Fruit fly (Drosophila melanogaster) whole organism, prepupa: ENCODE results near the gene Pebp1.
A peak's percentile ranks its signal among the peaks of the same experiment; 100 is the strongest.

Source experiments
- Blimp-1 ChIP-seq: fragments of 200-800 bp; sonication (Bioruptor generic); optimal IDR thresholded peaks from 3 replicates; lab custom pipeline; 2017; ENCODE audit warnings: missing biosample characterization, missing genetic modification characterization, mild to moderate bottlenecking, moderate library complexity, missing genetic modification reagents
- CG10631 ChIP-seq: fragments of 200-800 bp; sonication (Bioruptor generic); optimal IDR thresholded peaks from 2 replicates; lab custom pipeline; 2016; ENCODE audit warnings: missing biosample characterization, missing genetic modification characterization
- CG10669 ChIP-seq: fragments of 200-800 bp; sonication (Bioruptor generic); optimal IDR thresholded peaks from 3 replicates; lab custom pipeline; 2018; ENCODE audit warnings: missing biosample characterization, mild to moderate bottlenecking, missing genetic modification characterization, moderate library complexity
- CG11294 ChIP-seq: fragments of 200-800 bp; sonication (Bioruptor generic); IDR thresholded peaks from 2 replicates; pipeline ENCODE4 v1.3.6; 2022; ENCODE audit warnings: missing biosample characterization, missing genetic modification characterization
- CG11762 ChIP-seq: fragments of 200-800 bp; sonication (Bioruptor generic); optimal IDR thresholded peaks from 3 replicates; lab custom pipeline; 2016; ENCODE audit warnings: missing biosample characterization, missing genetic modification characterization; ENCODE audit not compliant: insufficient read depth
- CG11902 ChIP-seq: fragments of 200-800 bp; sonication (Bioruptor generic); optimal IDR thresholded peaks from 3 replicates; lab custom pipeline; 2016; ENCODE audit warnings: missing biosample characterization, missing genetic modification characterization
- CG15336 ChIP-seq: fragments of 200-800 bp; sonication (Bioruptor generic); IDR thresholded peaks from 2 replicates; pipeline ENCODE4 v1.3.6; 2022; ENCODE audit warnings: missing biosample characterization, missing genetic modification characterization
- CG1621 ChIP-seq: fragments of 200-800 bp; sonication (Bioruptor generic); optimal IDR thresholded peaks from 3 replicates; lab custom pipeline; 2018; ENCODE audit warnings: missing biosample characterization, mild to moderate bottlenecking, missing genetic modification characterization
- CG31627 ChIP-seq: fragments of 200-800 bp; sonication (Bioruptor generic); optimal IDR thresholded peaks from 3 replicates; lab custom pipeline; 2016; ENCODE audit warnings: missing biosample characterization, missing genetic modification characterization
- CG3919 ChIP-seq: fragments of 200-800 bp; sonication (Bioruptor generic); optimal IDR thresholded peaks from 3 replicates; lab custom pipeline; 2016; ENCODE audit warnings: missing biosample characterization, missing genetic modification characterization
- CG4318 ChIP-seq: fragments of 200-800 bp; sonication (Bioruptor generic); optimal IDR thresholded peaks from 3 replicates; lab custom pipeline; 2017; ENCODE audit warnings: missing biosample characterization, mild to moderate bottlenecking, missing genetic modification characterization
- CG6163 ChIP-seq: fragments of 200-800 bp; sonication (Bioruptor generic); IDR thresholded peaks from 3 replicates; pipeline ENCODE4 v1.3.6; 2022; ENCODE audit warnings: missing biosample characterization, missing genetic modification characterization
- CG6276 ChIP-seq: fragments of 200-800 bp; sonication (Bioruptor generic); optimal IDR thresholded peaks from 2 replicates; lab custom pipeline; 2017; ENCODE audit warnings: missing biosample characterization, mild to moderate bottlenecking, missing genetic modification characterization
- CG6792 ChIP-seq: fragments of 200-800 bp; sonication (Bioruptor generic); optimal IDR thresholded peaks from 3 replicates; lab custom pipeline; 2016; ENCODE audit warnings: missing biosample characterization, missing genetic modification characterization
- CG6808 ChIP-seq: fragments of 200-800 bp; sonication (Bioruptor generic); optimal IDR thresholded peaks from 3 replicates; lab custom pipeline; 2017; ENCODE audit warnings: missing biosample characterization, missing genetic modification characterization, mild to moderate bottlenecking, moderate library complexity, missing genetic modification reagents
- CG6854 ChIP-seq: fragments of 200-800 bp; sonication (Bioruptor generic); optimal IDR thresholded peaks from 2 replicates; lab custom pipeline; 2017; ENCODE audit warnings: missing biosample characterization, mild to moderate bottlenecking, missing genetic modification characterization
- CG7368 ChIP-seq: fragments of 200-800 bp; sonication (Bioruptor generic); optimal IDR thresholded peaks from 3 replicates; lab custom pipeline; 2016; ENCODE audit warnings: missing biosample characterization, missing genetic modification characterization
- CG8319 ChIP-seq: fragments of 200-800 bp; sonication (Bioruptor generic); optimal IDR thresholded peaks from 3 replicates; lab custom pipeline; 2016; ENCODE audit warnings: missing biosample characterization, missing genetic modification characterization
- Eip93F ChIP-seq: fragments of 200-800 bp; sonication (Bioruptor generic); optimal IDR thresholded peaks from 2 replicates; lab custom pipeline; 2016; ENCODE audit warnings: missing biosample characterization, mild to moderate bottlenecking, missing genetic modification characterization
- Ets21C ChIP-seq: fragments of 200-800 bp; sonication (Bioruptor generic); optimal IDR thresholded peaks from 3 replicates; lab custom pipeline; 2016; ENCODE audit warnings: missing biosample characterization, missing genetic modification characterization
- Ets96B ChIP-seq: fragments of 200-800 bp; optimal IDR thresholded peaks from 2 replicates; lab custom pipeline; 2019; ENCODE audit warnings: missing biosample characterization, mild to moderate bottlenecking, missing genetic modification characterization, moderate library complexity
- Hr39 ChIP-seq: fragments of 200-800 bp; sonication (Bioruptor generic); optimal IDR thresholded peaks from 2 replicates; lab custom pipeline; 2016; ENCODE audit warnings: missing biosample characterization, missing genetic modification characterization
- Met ChIP-seq: fragments of 200-800 bp; sonication (Bioruptor generic); optimal IDR thresholded peaks from 3 replicates; lab custom pipeline; 2016; ENCODE audit warnings: missing biosample characterization, missing genetic modification characterization
- OdsH ChIP-seq: fragments of 200-800 bp; sonication (Bioruptor generic); optimal IDR thresholded peaks from 3 replicates; lab custom pipeline; 2016; ENCODE audit warnings: missing biosample characterization, missing genetic modification characterization
- Sox102F ChIP-seq: fragments of 200-800 bp; sonication (Bioruptor generic); optimal IDR thresholded peaks from 2 replicates; lab custom pipeline; 2016; ENCODE audit warnings: missing biosample characterization, mild to moderate bottlenecking, missing genetic modification characterization
- Sox14 ChIP-seq: fragments of 200-800 bp; sonication (Bioruptor generic); optimal IDR thresholded peaks from 3 replicates; lab custom pipeline; 2016; ENCODE audit warnings: missing biosample characterization, missing genetic modification characterization
- achi ChIP-seq: fragments of 200-800 bp; sonication (Bioruptor generic); optimal IDR thresholded peaks from 3 replicates; lab custom pipeline; 2016; ENCODE audit warnings: missing biosample characterization, missing genetic modification characterization
- acj6 ChIP-seq: fragments of 200-800 bp; sonication (Bioruptor generic); optimal IDR thresholded peaks from 3 replicates; lab custom pipeline; 2016; ENCODE audit warnings: missing biosample characterization, missing genetic modification characterization
- cyc ChIP-seq: fragments of 200-800 bp; sonication (Bioruptor generic); optimal IDR thresholded peaks from 3 replicates; lab custom pipeline; 2016; ENCODE audit warnings: missing biosample characterization, missing genetic modification characterization
- dsx ChIP-seq: fragments of 200-800 bp; optimal IDR thresholded peaks from 3 replicates; lab custom pipeline; 2019; ENCODE audit warnings: missing biosample characterization, mild to moderate bottlenecking, missing genetic modification characterization, moderate library complexity; ENCODE audit not compliant: poor library complexity, severe bottlenecking
- esn ChIP-seq: fragments of 200-800 bp; sonication (Bioruptor generic); optimal IDR thresholded peaks from 2 replicates; lab custom pipeline; 2016; ENCODE audit warnings: missing biosample characterization, mild to moderate bottlenecking, missing genetic modification characterization, moderate library complexity
- fd59A ChIP-seq: fragments of 200-800 bp; sonication (Bioruptor generic); optimal IDR thresholded peaks from 2 replicates; lab custom pipeline; 2017; ENCODE audit warnings: missing biosample characterization, mild to moderate bottlenecking, missing genetic modification characterization, missing genetic modification reagents
- fd85E ChIP-seq: fragments of 200-800 bp; sonication (Bioruptor generic); optimal IDR thresholded peaks from 3 replicates; lab custom pipeline; 2016; ENCODE audit warnings: missing biosample characterization, missing genetic modification characterization
- lz ChIP-seq: fragments of 200-800 bp; sonication (Bioruptor generic); optimal IDR thresholded peaks from 3 replicates; lab custom pipeline; 2016; ENCODE audit warnings: missing biosample characterization, missing genetic modification characterization
- pdm3 ChIP-seq: fragments of 200-800 bp; sonication (Bioruptor generic); optimal IDR thresholded peaks from 3 replicates; lab custom pipeline; 2016; ENCODE audit warnings: missing biosample characterization, missing genetic modification characterization
- salr ChIP-seq, 2 experiments: fragments of 200-800 bp; sonication (Bioruptor generic); optimal IDR thresholded peaks; 3 replicates each; lab custom pipeline; 2016 to 2018; ENCODE audit warnings: missing biosample characterization in 2 of 2, missing genetic modification characterization in 2 of 2, mild to moderate bottlenecking in 1 of 2
- spab ChIP-seq: fragments of 200-800 bp; sonication (Bioruptor generic); optimal IDR thresholded peaks from 2 replicates; lab custom pipeline; 2017; ENCODE audit warnings: missing biosample characterization, mild to moderate bottlenecking, missing genetic modification characterization, missing genetic modification reagents
- ss ChIP-seq, 2 experiments: fragments of 200-800 bp; sonication (Bioruptor generic); optimal IDR thresholded peaks; 2 replicates in 1 of 2; 3 replicates in 1 of 2; lab custom pipeline; 2017 to 2018; ENCODE audit warnings: mild to moderate bottlenecking in 2 of 2, missing biosample characterization in 2 of 2, missing genetic modification characterization in 2 of 2, moderate library complexity in 1 of 2
- topi ChIP-seq: fragments of 200-800 bp; sonication (Bioruptor generic); optimal IDR thresholded peaks from 3 replicates; lab custom pipeline; 2016; ENCODE audit warnings: missing biosample characterization, missing genetic modification characterization
- vri ChIP-seq: fragments of 200-800 bp; sonication (Bioruptor generic); optimal IDR thresholded peaks from 3 replicates; lab custom pipeline; 2016; ENCODE audit warnings: missing biosample characterization, mild to moderate bottlenecking, missing genetic modification characterization

Gene Pebp1

DNA sequence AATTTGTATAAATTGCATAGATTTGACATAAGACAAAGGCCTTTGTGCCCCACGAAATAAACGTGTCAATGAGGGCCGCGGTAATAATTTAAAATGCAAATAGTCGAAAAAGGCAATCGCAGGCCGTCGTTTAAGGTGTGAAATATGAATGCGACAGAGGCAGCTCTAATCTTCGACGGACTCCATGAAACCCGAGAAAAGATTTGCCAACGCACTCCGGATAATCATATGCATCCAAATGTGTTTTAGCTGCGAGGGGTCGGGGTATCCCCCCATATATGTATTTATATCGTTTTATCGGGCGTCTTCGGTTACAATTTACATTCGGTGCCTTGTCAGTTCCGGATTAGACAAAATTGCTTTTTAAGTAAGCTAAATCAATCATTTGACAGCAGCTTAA lies 27.5 kb upstream of the Pebp1 start:
- no peak for TF ChIP-seq CG31627 (GFP tag; lab: Kevin White, UChicago)
- no peak for TF ChIP-seq CG15336 (GFP tag; lab: Robert Waterston, UW)
- TF ChIP-seq ss (GFP tag; optimal IDR thresholded peaks at IDR 0.05; lab: Kevin White, UChicago), result no peak

DNA sequence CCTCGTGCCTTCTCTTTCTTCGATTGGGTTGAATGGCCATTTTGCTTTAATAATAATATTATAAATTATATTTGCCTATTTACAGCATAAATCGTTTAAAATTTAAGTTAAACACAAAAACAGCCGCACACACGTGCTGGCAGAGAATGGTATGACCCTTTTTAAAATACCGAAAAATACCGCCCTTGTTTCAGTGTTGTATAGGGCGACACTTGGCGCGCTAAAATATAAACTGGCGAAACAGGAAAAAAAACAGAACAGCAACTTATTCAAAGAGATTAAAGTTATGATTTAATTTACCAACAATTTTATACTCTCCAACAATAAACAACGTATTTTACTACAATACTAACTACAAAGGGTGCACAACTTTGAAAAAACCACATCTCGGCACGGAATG lies 19.3 kb upstream of the Pebp1 start, which contains the start of gene CG12499:
Gene CG12499 (minus strand): TSS at position 95 of the 400 bp plus-strand sequence.
- no peak for TF ChIP-seq acj6 (GFP tag; lab: Kevin White, UChicago)
- TF ChIP-seq pdm3, result no peak
- TF ChIP-seq CG1621 (tag; lab: Kevin White, UChicago), result no peak
- no peak for TF ChIP-seq CG11902 (GFP tag; lab: Kevin White, UChicago)
- TF ChIP-seq fd59A (GFP tag; lab: Kevin White, UChicago), result no peak
- TF ChIP-seq CG6276 (GFP tag; lab: Kevin White, UChicago), result no peak
- no peak for TF ChIP-seq vri (GFP tag; lab: Kevin White, UChicago)
- TF ChIP-seq cyc, result no peak
- no peak for TF ChIP-seq CG7368
- TF ChIP-seq CG8319 (GFP tag; lab: Kevin White, UChicago), result no peak
- TF ChIP-seq CG10631 (GFP tag; lab: Kevin White, UChicago), result no peak
- no peak for TF ChIP-seq CG6163 (GFP tag; lab: Robert Waterston, UW)
- no peak for TF ChIP-seq dsx
- TF ChIP-seq fd85E, result no peak
- no peak for TF ChIP-seq Blimp-1 (GFP tag; lab: Kevin White, UChicago)
- TF ChIP-seq CG6854, result no peak
- no peak for TF ChIP-seq Sox102F (GFP tag; lab: Kevin White, UChicago)
- TF ChIP-seq, all 60 proteins: peak for 0

- no peak for TF ChIP-seq CG11294
- TF ChIP-seq CG15336 (GFP tag; lab: Robert Waterston, UW), result peak; percentile 75
- no peak for TF ChIP-seq salr (GFP tag; optimal IDR thresholded peaks at IDR 0.05; lab: Kevin White, UChicago)
- no peak for TF ChIP-seq CG6792 (GFP tag; lab: Kevin White, UChicago)
- no peak for TF ChIP-seq CG11762 (GFP tag; lab: Kevin White, UChicago)
- no peak for TF ChIP-seq topi (GFP tag; lab: Kevin White, UChicago)
- no peak for TF ChIP-seq pdm3
- TF ChIP-seq acj6 (GFP tag; lab: Kevin White, UChicago), result peak; percentile 31
- TF ChIP-seq CG10669 (GFP tag; lab: Kevin White, UChicago), result no peak
- TF ChIP-seq CG6854, result no peak
- no peak for TF ChIP-seq ss (GFP tag; optimal IDR thresholded peaks at IDR 0.05; lab: Kevin White, UChicago)
- TF ChIP-seq CG6808 (GFP tag; lab: Kevin White, UChicago), result no peak
- peak; percentile 32 for TF ChIP-seq lz (GFP tag; lab: Kevin White, UChicago)
- TF ChIP-seq spab (GFP tag; lab: Kevin White, UChicago), result no peak
- TF ChIP-seq CG31627 (GFP tag; lab: Kevin White, UChicago), result peak; percentile 19
- no peak for TF ChIP-seq CG7368
- TF ChIP-seq Sox14 (GFP tag; lab: Kevin White, UChicago), result no peak
- no peak for TF ChIP-seq CG4318
- no peak for TF ChIP-seq CG11902 (GFP tag; lab: Kevin White, UChicago)
- TF ChIP-seq Ets96B (tag; lab: Kevin White, UChicago), result no peak
- TF ChIP-seq Met (GFP tag; lab: Kevin White, UChicago), result no peak
- TF ChIP-seq esn (GFP tag; lab: Kevin White, UChicago), result peak; percentile 35
- TF ChIP-seq CG3919 (GFP tag; lab: Kevin White, UChicago), result no peak
- TF ChIP-seq Blimp-1 (GFP tag; lab: Kevin White, UChicago), result peak; percentile 2
- TF ChIP-seq CG8319 (GFP tag; lab: Kevin White, UChicago), result no peak
- TF ChIP-seq Sox102F (GFP tag; lab: Kevin White, UChicago), result no peak
- no peak for TF ChIP-seq achi
- TF ChIP-seq Ets21C (GFP tag; lab: Kevin White, UChicago), result no peak
- TF ChIP-seq Hr39, result no peak
- TF ChIP-seq Eip93F (GFP tag; lab: Kevin White, UChicago), result peak; percentile 21
- no peak for TF ChIP-seq CG6163 (GFP tag; lab: Robert Waterston, UW)
- TF ChIP-seq OdsH (GFP tag; lab: Kevin White, UChicago), result no peak
Observed at dm6 chr3R:22447195-22447873, 18.5 kb upstream of the Pebp1 start, which contains the start of gene CG34288. Gene CG34288, minus strand, starts transcription at chr3R:22447263.
